Fruit fly (Drosophila melanogaster) whole organism, embryonic: Measurements from ENCODE around the gene RpS28b.

Experiments used
- Antp ChIP-seq: fragments of 200-800 bp; sonication (Bioruptor generic); optimal IDR thresholded peaks from 3 replicates; lab custom pipeline; 2016; ENCODE audit warnings: missing biosample characterization, missing genetic modification characterization
- Atf-2 ChIP-seq: fragments of 200-800 bp; sonication (Bioruptor generic); optimal IDR thresholded peaks from 2 replicates; lab custom pipeline; 2016; ENCODE audit warnings: missing biosample characterization, missing genetic modification characterization
- Bdp1 ChIP-seq: fragments of 200-800 bp; sonication (Bioruptor generic); optimal IDR thresholded peaks from 3 replicates; lab custom pipeline; 2016; ENCODE audit warnings: missing biosample characterization, missing genetic modification characterization
- CG10431 ChIP-seq: fragments of 200-800 bp; sonication (Bioruptor generic); optimal IDR thresholded peaks from 3 replicates; lab custom pipeline; 2018; ENCODE audit warnings: missing biosample characterization, mild to moderate bottlenecking, missing genetic modification characterization
- CG10543 ChIP-seq: fragments of 200-800 bp; sonication (Bioruptor generic); optimal IDR thresholded peaks from 3 replicates; lab custom pipeline; 2017; ENCODE audit warnings: missing biosample characterization, mild to moderate bottlenecking, missing genetic modification characterization, moderate library complexity
- CG11723 ChIP-seq: fragments of 200-800 bp; sonication (Bioruptor generic); optimal IDR thresholded peaks from 2 replicates; lab custom pipeline; 2017; ENCODE audit warnings: missing biosample characterization, mild to moderate bottlenecking, missing genetic modification characterization
- CG12155 ChIP-seq: fragments of 200-800 bp; sonication (Bioruptor generic); optimal IDR thresholded peaks from 3 replicates; lab custom pipeline; 2016; ENCODE audit warnings: missing biosample characterization, missing genetic modification characterization
- CG12391 ChIP-seq: fragments of 200-800 bp; sonication (Bioruptor generic); optimal IDR thresholded peaks from 3 replicates; lab custom pipeline; 2018; ENCODE audit warnings: missing biosample characterization, mild to moderate bottlenecking, missing genetic modification characterization, moderate library complexity
- CG13424 ChIP-seq: fragments of 200-800 bp; sonication (Bioruptor generic); optimal IDR thresholded peaks from 2 replicates; lab custom pipeline; 2019; ENCODE audit warnings: missing biosample characterization, mild to moderate bottlenecking, missing genetic modification characterization, moderate library complexity
- CG1529 ChIP-seq: fragments of 200-800 bp; sonication (Bioruptor generic); optimal IDR thresholded peaks from 3 replicates; lab custom pipeline; 2018; ENCODE audit warnings: missing biosample characterization, missing genetic modification characterization
- CG15601 ChIP-seq: fragments of 200-800 bp; sonication (Bioruptor generic); optimal IDR thresholded peaks from 3 replicates; lab custom pipeline; 2019; ENCODE audit warnings: missing biosample characterization, mild to moderate bottlenecking, missing genetic modification characterization, moderate library complexity
- CG1603 ChIP-seq: fragments of 200-800 bp; sonication (Bioruptor generic); optimal IDR thresholded peaks from 2 replicates; lab custom pipeline; 2019; ENCODE audit warnings: missing biosample characterization, mild to moderate bottlenecking, missing genetic modification characterization, moderate library complexity
- CG16813 ChIP-seq: fragments of 200-800 bp; sonication (Bioruptor generic); IDR thresholded peaks from 3 replicates; pipeline ENCODE4 v1.3.6; 2022; ENCODE audit warnings: missing biosample characterization, missing genetic modification characterization; ENCODE audit not compliant: partially characterized antibody
- CG1832 ChIP-seq: fragments of 200-800 bp; sonication (Bioruptor generic); optimal IDR thresholded peaks from 2 replicates; lab custom pipeline; 2017; ENCODE audit warnings: missing biosample characterization, mild to moderate bottlenecking, missing genetic modification characterization, inconsistent platforms
- CG3995 ChIP-seq: fragments of 200-800 bp; sonication (Bioruptor generic); optimal IDR thresholded peaks from 3 replicates; lab custom pipeline; 2016; ENCODE audit warnings: missing biosample characterization, missing genetic modification characterization
- CG4328 ChIP-seq: fragments of 200-800 bp; sonication (Bioruptor generic); optimal IDR thresholded peaks from 3 replicates; lab custom pipeline; 2017; ENCODE audit warnings: missing biosample characterization, missing genetic modification reagents, missing genetic modification characterization
- CG4730 ChIP-seq: fragments of 200-800 bp; sonication (Bioruptor generic); IDR thresholded peaks from 2 replicates; pipeline ENCODE4 v1.3.6; 2022; ENCODE audit warnings: missing biosample characterization, missing genetic modification characterization
- CG8478 ChIP-seq: fragments of >200 bp; optimal IDR thresholded peaks from 2 replicates; lab custom pipeline; 2018
- CG8924 ChIP-seq: fragments of 200-800 bp; optimal IDR thresholded peaks from 3 replicates; lab custom pipeline; 2019; ENCODE audit warnings: missing biosample characterization, mild to moderate bottlenecking, missing genetic modification characterization, moderate library complexity
- D ChIP-seq, 2 experiments: fragments of 200-800 bp in 1 of 2; fragments of >200 bp in 1 of 2; sonication (Bioruptor generic) in 1 of 2; optimal IDR thresholded peaks; 2 replicates in 1 of 2; 3 replicates in 1 of 2; lab custom pipeline; 2017; ENCODE audit warnings: mild to moderate bottlenecking in 1 of 2, missing biosample characterization in 1 of 2, missing genetic modification characterization in 1 of 2, missing genetic modification reagents in 1 of 2
- Elba2 ChIP-seq: fragments of 200-800 bp; sonication (Bioruptor generic); optimal IDR thresholded peaks from 3 replicates; lab custom pipeline; 2016; ENCODE audit warnings: missing biosample characterization, missing genetic modification characterization
- Fer2 ChIP-seq: fragments of 200-800 bp; sonication (Bioruptor generic); optimal IDR thresholded peaks from 2 replicates; lab custom pipeline; 2018; ENCODE audit warnings: missing biosample characterization, mild to moderate bottlenecking, missing genetic modification characterization, moderate library complexity
- HmgZ ChIP-seq: fragments of 200-800 bp; sonication (Bioruptor generic); optimal IDR thresholded peaks from 2 replicates; lab custom pipeline; 2018; ENCODE audit warnings: missing biosample characterization, mild to moderate bottlenecking, missing genetic modification characterization
- Hr3 ChIP-seq: fragments of 200-800 bp; sonication (Bioruptor generic); optimal IDR thresholded peaks from 3 replicates; lab custom pipeline; 2016; ENCODE audit warnings: missing biosample characterization, missing genetic modification characterization
- Hsf ChIP-seq: fragments of 200-800 bp; sonication (Bioruptor generic); optimal IDR thresholded peaks from 3 replicates; lab custom pipeline; 2016; ENCODE audit warnings: missing biosample characterization, missing genetic modification characterization
- Jarid2 ChIP-seq: fragments of 200-800 bp; sonication (Bioruptor generic); optimal IDR thresholded peaks from 3 replicates; lab custom pipeline; 2017; ENCODE audit warnings: mild to moderate bottlenecking, missing biosample characterization, missing genetic modification reagents, missing genetic modification characterization
- Med ChIP-seq: fragments of 200-800 bp; sonication (Bioruptor generic); peaks from one replicate; lab custom pipeline; 2016; ENCODE audit warnings: missing biosample characterization, missing genetic modification characterization, mild to moderate bottlenecking, inconsistent platforms, moderate library complexity
- Rx ChIP-seq: fragments of 200-800 bp; sonication (Bioruptor generic); IDR thresholded peaks from 2 replicates; pipeline ENCODE4 v1.3.6; 2022; ENCODE audit warnings: missing biosample characterization, missing genetic modification characterization
- TFAM ChIP-seq: fragments of 200-800 bp; sonication (Bioruptor generic); optimal IDR thresholded peaks from 2 replicates; lab custom pipeline; 2017; ENCODE audit warnings: missing biosample characterization, missing genetic modification characterization, inconsistent platforms
- ac ChIP-seq: fragments of 200-800 bp; sonication (Bioruptor generic); optimal IDR thresholded peaks from 3 replicates; lab custom pipeline; 2017; ENCODE audit warnings: missing biosample characterization, mild to moderate bottlenecking, missing genetic modification characterization
- ap ChIP-seq: fragments of 200-800 bp; sonication (Bioruptor generic); IDR thresholded peaks from 2 replicates; pipeline ENCODE4 v1.3.6; 2022; ENCODE audit warnings: missing biosample characterization, missing genetic modification characterization
- chinmo ChIP-seq: fragments of 200-800 bp; sonication (Bioruptor generic); IDR thresholded peaks from 4 replicates; pipeline ENCODE4 v1.3.6; 2022; ENCODE audit warnings: missing biosample characterization, missing genetic modification characterization; ENCODE audit not compliant: partially characterized antibody
- chn ChIP-seq: fragments of 200-800 bp; sonication (Bioruptor generic); optimal IDR thresholded peaks from 2 replicates; lab custom pipeline; 2016; ENCODE audit warnings: missing biosample characterization, missing genetic modification characterization
- crol ChIP-seq: fragments of 200-800 bp; sonication (Bioruptor generic); IDR thresholded peaks from 2 replicates; pipeline ENCODE4 v1.3.6; 2022; ENCODE audit warnings: missing biosample characterization, missing genetic modification characterization
- dan ChIP-seq: fragments of 200-800 bp; sonication (Bioruptor generic); IDR thresholded peaks from 2 replicates; pipeline ENCODE4 v1.3.6; 2022; ENCODE audit warnings: missing biosample characterization, missing genetic modification characterization
- dati ChIP-seq: fragments of 200-800 bp; sonication (Bioruptor generic); IDR thresholded peaks from 2 replicates; pipeline ENCODE4 v1.3.6; 2022; ENCODE audit warnings: missing biosample characterization, missing genetic modification characterization
- dimm ChIP-seq: fragments of 200-800 bp; sonication (Bioruptor generic); IDR thresholded peaks from 2 replicates; pipeline ENCODE4 v1.3.6; 2022; ENCODE audit warnings: missing biosample characterization, missing genetic modification characterization
- ems ChIP-seq: fragments of 200-800 bp; sonication (Bioruptor generic); optimal IDR thresholded peaks from 3 replicates; lab custom pipeline; 2016; ENCODE audit warnings: missing biosample characterization, missing genetic modification characterization
- fd102C ChIP-seq: fragments of 200-800 bp; sonication (Bioruptor generic); optimal IDR thresholded peaks from 2 replicates; lab custom pipeline; 2018; ENCODE audit warnings: missing biosample characterization, mild to moderate bottlenecking, missing genetic modification characterization, moderate library complexity
- fd3F ChIP-seq: fragments of 200-800 bp; sonication (Bioruptor generic); optimal IDR thresholded peaks from 2 replicates; lab custom pipeline; 2018; ENCODE audit warnings: missing biosample characterization, mild to moderate bottlenecking, missing genetic modification characterization, moderate library complexity
- fu2 ChIP-seq: fragments of 200-800 bp; sonication (Bioruptor generic); optimal IDR thresholded peaks from 2 replicates; lab custom pipeline; 2016; ENCODE audit warnings: missing biosample characterization, missing genetic modification characterization
- gt ChIP-seq: fragments of 200-800 bp; sonication (Bioruptor generic); IDR thresholded peaks from 2 replicates; pipeline ENCODE4 v1.3.6; 2022; ENCODE audit warnings: missing biosample characterization, missing genetic modification characterization
- kah ChIP-seq: fragments of 200-800 bp; sonication (Bioruptor generic); optimal IDR thresholded peaks from 2 replicates; lab custom pipeline; 2018; ENCODE audit warnings: missing biosample characterization, mild to moderate bottlenecking, missing genetic modification characterization
- luna ChIP-seq: fragments of 200-800 bp; sonication (Bioruptor generic); optimal IDR thresholded peaks from 2 replicates; lab custom pipeline; 2016; ENCODE audit warnings: missing biosample characterization, missing genetic modification characterization
- nau ChIP-seq: fragments of 200-800 bp; sonication (Bioruptor generic); optimal IDR thresholded peaks from 3 replicates; lab custom pipeline; 2017; ENCODE audit warnings: missing biosample characterization, mild to moderate bottlenecking, missing genetic modification characterization, missing genetic modification reagents
- nerfin-1 ChIP-seq: fragments of 200-800 bp; sonication (Bioruptor generic); optimal IDR thresholded peaks from 3 replicates; lab custom pipeline; 2019; ENCODE audit warnings: missing biosample characterization, mild to moderate bottlenecking, missing genetic modification characterization, moderate library complexity
- odd ChIP-seq: fragments of 200-800 bp; sonication (Bioruptor generic); optimal IDR thresholded peaks from 2 replicates; lab custom pipeline; 2017; ENCODE audit warnings: missing biosample characterization, mild to moderate bottlenecking, missing genetic modification characterization
- ro ChIP-seq: fragments of 200-800 bp; sonication (Bioruptor generic); IDR thresholded peaks from 2 replicates; pipeline ENCODE4 v1.3.6; 2022; ENCODE audit warnings: missing biosample characterization, missing genetic modification characterization
- slou ChIP-seq: fragments of 200-800 bp; sonication (Bioruptor generic); optimal IDR thresholded peaks from 3 replicates; lab custom pipeline; 2016; ENCODE audit warnings: missing biosample characterization, missing genetic modification characterization
- wdn ChIP-seq: fragments of 200-800 bp; sonication (Bioruptor generic); IDR thresholded peaks from 2 replicates; pipeline ENCODE4 v1.3.6; 2022; ENCODE audit warnings: missing biosample characterization, missing genetic modification characterization

Gene RpS28b

dm6 chrX:9585359-9586002 is 31.1 kb downstream of the RpS28b start, which contains the start of gene Hex-A (continued):
- peak; percentile 73 for TF ChIP-seq dati (GFP tag; lab: Robert Waterston, UW)
- TF ChIP-seq CG15601 (tag; lab: Kevin White, UChicago) = peak; percentile 96
- peak; percentile 76 for TF ChIP-seq TFAM
- TF ChIP-seq crol (GFP tag; lab: Robert Waterston, UW) = peak; percentile 97
- TF ChIP-seq HmgZ (tag; lab: Kevin White, UChicago) = peak; percentile 98
- TF ChIP-seq CG1832 = peak; percentile 39
- peak; percentile 98 for TF ChIP-seq odd (GFP tag; lab: Kevin White, UChicago)
- TF ChIP-seq fd102C (GFP tag; lab: Kevin White, UChicago) = no peak
- TF ChIP-seq D (optimal IDR thresholded peaks at IDR 0.05; lab: Kevin White, UChicago) = no peak
- TF ChIP-seq D (GFP tag; optimal IDR thresholded peaks at IDR 0.05; lab: Kevin White, UChicago) = peak; percentile 95
- TF ChIP-seq CG11723 = peak; percentile 97
- TF ChIP-seq nau (GFP tag; lab: Kevin White, UChicago) = peak; percentile 97
- TF ChIP-seq kah = peak; percentile 92
- TF ChIP-seq CG13424 (tag; lab: Kevin White, UChicago) = peak; percentile 99
- peak; percentile 99 for TF ChIP-seq Med
- peak; percentile 83 for TF ChIP-seq Hr3 (GFP tag; lab: Kevin White, UChicago)
- TF ChIP-seq CG10543 (GFP tag; lab: Kevin White, UChicago) = peak; percentile 100
- TF ChIP-seq ac (GFP tag; lab: Kevin White, UChicago) = peak; percentile 41
- peak; percentile 99 for TF ChIP-seq CG4328
- TF ChIP-seq Atf-2 (GFP tag; lab: Kevin White, UChicago) = peak; percentile 91
- TF ChIP-seq dan (GFP tag; lab: Robert Waterston, UW) = no peak
- peak; percentile 99 for TF ChIP-seq CG12391 (tag; lab: Kevin White, UChicago)
- TF ChIP-seq chinmo (GFP tag; lab: Robert Waterston, UW) = peak; percentile 80; the same call in 2 of the 4 replicates
- peak; percentile 78 for TF ChIP-seq Jarid2 (GFP tag; lab: Kevin White, UChicago)
- peak; percentile 81 for TF ChIP-seq CG12155 (GFP tag; lab: Kevin White, UChicago)
- TF ChIP-seq CG8478 (lab: Kevin White, UChicago) = no peak
- peak; percentile 80 for TF ChIP-seq dimm (GFP tag; lab: Robert Waterston, UW)
- TF ChIP-seq CG16813 (GFP tag; lab: Robert Waterston, UW) = no peak
- TF ChIP-seq ap (GFP tag; lab: Robert Waterston, UW) = peak; percentile 83
- TF ChIP-seq CG1529 (GFP tag; lab: Kevin White, UChicago) = peak; percentile 96
- TF ChIP-seq Bdp1 (GFP tag; lab: Kevin White, UChicago) = peak; percentile 82
- TF ChIP-seq chn (GFP tag; lab: Kevin White, UChicago) = peak; percentile 90
- TF ChIP-seq CG8924 = peak; percentile 99
- peak; percentile 76 for TF ChIP-seq Rx (GFP tag; lab: Robert Waterston, UW)
- peak; percentile 79 for TF ChIP-seq CG3995 (GFP tag; lab: Kevin White, UChicago)
- TF ChIP-seq wdn (GFP tag; lab: Robert Waterston, UW) = peak; percentile 89
- TF ChIP-seq CG10431 (GFP tag; lab: Kevin White, UChicago) = peak; percentile 91
- no peak for TF ChIP-seq Elba2 (GFP tag; lab: Kevin White, UChicago)
- TF ChIP-seq gt = peak; percentile 82
- peak; percentile 96 for TF ChIP-seq Fer2 (tag; lab: Kevin White, UChicago)
- peak; percentile 78 for TF ChIP-seq slou (GFP tag; lab: Kevin White, UChicago)
- peak; percentile 59 for TF ChIP-seq ro
- peak; percentile 97 for TF ChIP-seq nerfin-1 (tag; lab: Kevin White, UChicago)
- peak; percentile 82 for TF ChIP-seq CG1603 (tag; lab: Kevin White, UChicago)
- peak; percentile 93 for TF ChIP-seq fu2
- peak; percentile 85 for TF ChIP-seq Antp (GFP tag; lab: Kevin White, UChicago)
- peak; percentile 82 for TF ChIP-seq luna (GFP tag; lab: Kevin White, UChicago)
- TF ChIP-seq CG4730 (GFP tag; lab: Robert Waterston, UW) = peak; percentile 71
- TF ChIP-seq fd3F (GFP tag; lab: Kevin White, UChicago) = peak; percentile 96
- peak; percentile 93 for TF ChIP-seq ems
- peak; percentile 96 for TF ChIP-seq Hsf
